Worm (Caenorhabditis elegans) whole organism, young adult: Measurements from ENCODE around the gene F21C10.18.

ENCODE experiments used
- F55B11.4 ChIP-seq: sonication (generic microtip); optimal IDR thresholded peaks from 2 replicates; lab custom pipeline; 2016; ENCODE audit warnings: missing compliant biosample characterization, missing genetic modification characterization, borderline replicate concordance; ENCODE audit not compliant: insufficient read depth
- F57A8.1 ChIP-seq: fragments of 200-800 bp; sonication (Bioruptor generic); optimal IDR thresholded peaks from 2 replicates; lab custom pipeline; 2018; ENCODE audit warnings: mild to moderate bottlenecking, missing genetic modification characterization, moderate library complexity, missing compliant biosample characterization
- him-1 ChIP-seq: sonication (generic microtip); optimal IDR thresholded peaks from 2 replicates; lab custom pipeline; 2016; ENCODE audit warnings: missing genotype, missing genetic modification reagents, missing genetic modification characterization, missing compliant biosample characterization
- madf-6 ChIP-seq: fragments of 200-800 bp; sonication (Bioruptor generic); IDR thresholded peaks from 2 replicates; pipeline ENCODE4 v1.3.6; 2022; ENCODE audit warnings: missing genetic modification reagents, missing genetic modification characterization, missing compliant biosample characterization
- nfya-1 ChIP-seq: sonication (generic microtip); optimal IDR thresholded peaks from 2 replicates; lab custom pipeline; 2017; ENCODE audit warnings: antibody characterized with exemption, missing compliant biosample characterization, missing genetic modification characterization, borderline replicate concordance; ENCODE audit not compliant: insufficient read depth
- repo-1 ChIP-seq: sonication (generic microtip); optimal IDR thresholded peaks from 2 replicates; lab custom pipeline; 2017; ENCODE audit warnings: mild to moderate bottlenecking, missing genetic modification characterization, missing compliant biosample characterization
- snpc-4 ChIP-seq, 5 experiments: fragments of 150-350 bp in 1 of 5; sonication (generic microtip) in 4 of 5; optimal IDR thresholded peaks; 2 replicates each; lab custom pipeline; 2014 to 2018; ENCODE audit warnings: missing genetic modification characterization in 5 of 5, missing biosample characterization in 3 of 5, antibody characterized with exemption in 2 of 5, mild to moderate bottlenecking in 2 of 5, missing compliant biosample characterization in 2 of 5, missing genotype in 2 of 5, moderate library complexity in 2 of 5, missing genetic modification reagents in 1 of 5
- unc-130 ChIP-seq: sonication (generic microtip); optimal IDR thresholded peaks from 2 replicates; lab custom pipeline; 2016; ENCODE audit warnings: missing genetic modification reagents, missing genetic modification characterization, missing compliant biosample characterization
- zim-3 ChIP-seq: sonication (generic microtip); optimal IDR thresholded peaks from 2 replicates; lab custom pipeline; 2017; ENCODE audit warnings: mild to moderate bottlenecking, missing genetic modification characterization, moderate library complexity, missing compliant biosample characterization

DNA sequence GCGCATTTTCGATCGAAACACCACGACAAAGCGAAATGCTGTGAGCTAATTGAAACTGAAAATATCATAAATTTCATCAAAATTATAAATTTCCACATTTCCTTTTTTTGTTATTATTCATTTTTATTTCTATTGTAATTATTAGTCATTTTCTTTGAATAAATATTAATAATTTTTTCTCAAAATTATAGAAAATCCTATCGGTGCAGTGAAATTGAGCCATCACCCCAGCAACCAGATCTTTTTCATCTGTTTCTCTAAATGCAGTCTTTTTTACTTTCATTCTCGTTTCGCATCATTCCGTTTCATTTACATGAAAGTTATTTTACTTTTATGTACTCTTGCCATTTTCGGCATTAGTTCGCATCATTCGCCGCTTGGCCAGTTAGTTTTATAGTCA, 13.7 kb downstream of the F21C10.18 start, which contains the start of gene F21C10.13:
- TF ChIP-seq madf-6 (GFP tag; lab: Robert Waterston, UW), result no peak
- TF ChIP-seq repo-1, result no peak
- TF ChIP-seq F55B11.4 (tag; lab: Kevin White, UChicago), result no peak
- TF ChIP-seq snpc-4 (GFP tag; optimal IDR thresholded peaks at IDR 0.05; lab: Kevin White, UChicago), result no peak
- TF ChIP-seq snpc-4 (tag; optimal IDR thresholded peaks at IDR 0.05; lab: Kevin White, UChicago), result no peak
- TF ChIP-seq zim-3 (tag; lab: Kevin White, UChicago), result no peak
- TF ChIP-seq him-1 (tag; lab: Kevin White, UChicago), result no peak
- no peak for TF ChIP-seq unc-130 (GFP tag; lab: Kevin White, UChicago)
- no peak for TF ChIP-seq F57A8.1 (GFP tag; lab: Kevin White, UChicago)
- TF ChIP-seq nfya-1 (tag; lab: Kevin White, UChicago), result no peak
